Worm (Caenorhabditis elegans) whole organism, L2 larva: ENCODE results near the gene str-261.

Experiments
- alr-1 ChIP-seq: fragments of 150-350 bp; optimal IDR thresholded peaks from 2 replicates; lab custom pipeline; 2014; ENCODE audit warnings: missing biosample characterization, missing genetic modification characterization
- aly-2 ChIP-seq: fragments of 150-350 bp; optimal IDR thresholded peaks from 2 replicates; lab custom pipeline; 2014; ENCODE audit warnings: missing biosample characterization, missing genetic modification characterization
- ama-1 ChIP-seq: fragments of 150-350 bp; optimal IDR thresholded peaks from 2 replicates; lab custom pipeline; 2018; ENCODE audit warnings: inconsistent platforms
- ceh-16 ChIP-seq: fragments of 150-350 bp; optimal IDR thresholded peaks from 2 replicates; lab custom pipeline; 2014; ENCODE audit warnings: missing biosample characterization, missing genetic modification characterization
- ceh-82 ChIP-seq: fragments of 150-350 bp; optimal IDR thresholded peaks from 2 replicates; lab custom pipeline; 2014; ENCODE audit warnings: missing biosample characterization, missing genetic modification characterization
- elt-1 ChIP-seq: fragments of 150-350 bp; optimal IDR thresholded peaks from 2 replicates; lab custom pipeline; 2014; ENCODE audit warnings: missing biosample characterization, missing genetic modification characterization
- elt-3 ChIP-seq: sonication (generic microtip); optimal IDR thresholded peaks from 2 replicates; lab custom pipeline; 2017; ENCODE audit warnings: missing biosample characterization, missing genetic modification characterization
- lin-13 ChIP-seq: fragments of 150-350 bp; optimal IDR thresholded peaks from 2 replicates; lab custom pipeline; 2014; ENCODE audit warnings: missing biosample characterization, missing genetic modification reagents, missing genetic modification characterization
- lin-39 ChIP-seq: fragments of 150-350 bp; optimal IDR thresholded peaks from 2 replicates; lab custom pipeline; 2014; ENCODE audit warnings: missing biosample characterization, missing genetic modification reagents, missing genetic modification characterization
- mdl-1 ChIP-seq, 2 experiments: fragments of 150-350 bp in 1 of 2; sonication (generic microtip) in 1 of 2; optimal IDR thresholded peaks; 2 replicates each; lab custom pipeline; 2017; ENCODE audit warnings: missing biosample characterization in 2 of 2, missing genetic modification characterization in 2 of 2
- nhr-10 ChIP-seq: sonication (generic microtip); optimal IDR thresholded peaks from 2 replicates; lab custom pipeline; 2017; ENCODE audit warnings: missing biosample characterization, missing genetic modification characterization
- nhr-12 ChIP-seq: fragments of 150-350 bp; optimal IDR thresholded peaks from 2 replicates; lab custom pipeline; 2014; ENCODE audit warnings: missing biosample characterization, missing genetic modification characterization
- unc-62 ChIP-seq: fragments of 150-350 bp; optimal IDR thresholded peaks from 2 replicates; lab custom pipeline; 2014; ENCODE audit warnings: missing biosample characterization, missing genetic modification reagents, missing genetic modification characterization
- ztf-11 ChIP-seq: sonication (generic microtip); optimal IDR thresholded peaks from 2 replicates; lab custom pipeline; 2017; ENCODE audit warnings: missing biosample characterization, missing genetic modification characterization

DNA sequence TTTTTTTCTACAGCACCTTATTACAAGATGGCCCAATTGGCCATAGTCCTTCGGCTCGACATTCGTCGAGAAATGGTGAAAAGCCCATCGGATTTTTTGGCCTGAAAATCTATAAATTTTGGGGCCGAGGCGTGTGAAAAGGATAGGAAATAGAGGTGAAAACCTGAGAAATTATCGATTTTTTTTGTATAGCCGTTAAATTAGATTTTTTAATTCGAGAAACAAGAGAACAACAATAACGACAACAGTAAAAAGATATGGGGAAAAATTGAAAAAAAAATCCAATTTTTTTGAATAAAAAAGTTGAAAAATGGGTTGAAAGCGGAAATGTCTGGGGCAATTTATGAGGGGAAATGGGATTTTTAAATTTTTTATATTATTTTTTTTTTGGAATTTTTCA is 25.6 kb downstream of the str-261 start, which contains the start of gene hmt-1:
- TF ChIP-seq ceh-16 (tag; lab: Kevin White, UChicago) (no peak), elt-3 (tag; lab: Kevin White, UChicago) (no peak), lin-39 (tag; lab: Kevin White, UChicago) (no peak), ama-1 (lab: Kevin White, UChicago) (no peak), elt-1 (tag; lab: Kevin White, UChicago) (no peak), mdl-1 (tag; optimal IDR thresholded peaks at IDR 0.05; lab: Kevin White, UChicago) (no peak), unc-62 (GFP tag; lab: Kevin White, UChicago) (no peak), nhr-10 (tag; lab: Kevin White, UChicago) (no peak), nhr-12 (tag; lab: Kevin White, UChicago) (no peak), aly-2 (tag; lab: Kevin White, UChicago) (no peak), ceh-82 (no peak), lin-13 (no peak), alr-1 (tag; lab: Kevin White, UChicago) (no peak), ztf-11 (tag; lab: Kevin White, UChicago) (no peak)
